Worm (Caenorhabditis elegans) whole organism, young adult: ENCODE data around the gene F10E7.11.
A peak's percentile ranks its signal among the peaks of the same experiment; 100 is the strongest.
"Not testable (repeated sequence)": the region's sequence is repeated elsewhere in the genome, so short reads cannot be mapped to it uniquely, and the experiment has no call there.

ENCODE experiments used
- B0261.1 ChIP-seq: sonication (generic microtip); optimal IDR thresholded peaks from 2 replicates; lab custom pipeline; 2016; ENCODE audit warnings: mild to moderate bottlenecking, missing genetic modification characterization, moderate library complexity, missing compliant biosample characterization
- C17E4.6 ChIP-seq: fragments of 200-800 bp; sonication (Bioruptor generic); IDR thresholded peaks from 2 replicates; pipeline ENCODE4 v1.3.6; 2022; ENCODE audit warnings: missing genetic modification reagents, missing genetic modification characterization, missing compliant biosample characterization
- F23B12.7 ChIP-seq: sonication (generic microtip); optimal IDR thresholded peaks from 2 replicates; lab custom pipeline; 2017; ENCODE audit warnings: missing genetic modification characterization, mild to moderate bottlenecking, missing compliant biosample characterization, antibody characterized with exemption, moderate library complexity; ENCODE audit not compliant: insufficient read depth
- F39B2.1 ChIP-seq: fragments of 200-800 bp; sonication (Bioruptor generic); IDR thresholded peaks from 2 replicates; pipeline ENCODE4 v1.3.6; 2022; ENCODE audit warnings: missing genetic modification reagents, missing genetic modification characterization, missing compliant biosample characterization
- F57A8.1 ChIP-seq: fragments of 200-800 bp; sonication (Bioruptor generic); optimal IDR thresholded peaks from 2 replicates; lab custom pipeline; 2018; ENCODE audit warnings: mild to moderate bottlenecking, missing genetic modification characterization, moderate library complexity, missing compliant biosample characterization
- K12H6.12 ChIP-seq: fragments of 200-800 bp; sonication (Bioruptor generic); optimal IDR thresholded peaks from 2 replicates; lab custom pipeline; 2018; ENCODE audit warnings: mild to moderate bottlenecking, missing genetic modification characterization, missing compliant biosample characterization
- Y56A3A.18 ChIP-seq: fragments of 200-800 bp; sonication (Bioruptor generic); IDR thresholded peaks from 2 replicates; pipeline ENCODE4 v1.3.6; 2022; ENCODE audit warnings: missing genetic modification reagents, missing genetic modification characterization, missing compliant biosample characterization
- Y67H2A.10 ChIP-seq: fragments of 200-800 bp; sonication (Bioruptor generic); conservative IDR thresholded peaks from 2 replicates; pipeline ENCODE4 v1.3.6; 2022; ENCODE audit warnings: missing genetic modification reagents, missing genetic modification characterization, missing compliant biosample characterization
- Y95B8A.8 ChIP-seq: fragments of 200-800 bp; sonication (Bioruptor generic); IDR thresholded peaks from 2 replicates; pipeline ENCODE4 v1.3.6; 2022; ENCODE audit warnings: missing genetic modification reagents, missing genetic modification characterization, missing compliant biosample characterization
- aptf-2 ChIP-seq: fragments of 200-800 bp; sonication (Bioruptor generic); conservative IDR thresholded peaks from 2 replicates; pipeline ENCODE4 v1.3.6; 2022; ENCODE audit warnings: missing genetic modification reagents, missing genetic modification characterization, missing compliant biosample characterization
- athp-1 ChIP-seq: sonication (generic microtip); optimal IDR thresholded peaks from 2 replicates; lab custom pipeline; 2017; ENCODE audit warnings: mild to moderate bottlenecking, missing genetic modification characterization, missing compliant biosample characterization
- attf-6 ChIP-seq: fragments of 200-800 bp; sonication (Bioruptor generic); IDR thresholded peaks from 2 replicates; pipeline ENCODE4 v1.3.6; 2022; ENCODE audit warnings: missing genetic modification reagents, missing genetic modification characterization, missing compliant biosample characterization
- ceh-58 ChIP-seq: fragments of 200-800 bp; sonication (Bioruptor generic); IDR thresholded peaks from 2 replicates; pipeline ENCODE4 v1.3.6; 2022; ENCODE audit warnings: missing genetic modification characterization, missing compliant biosample characterization
- ceh-79 ChIP-seq: sonication (generic microtip); optimal IDR thresholded peaks from 2 replicates; lab custom pipeline; 2017; ENCODE audit warnings: mild to moderate bottlenecking, missing genetic modification characterization, missing compliant biosample characterization
- egrh-3 ChIP-seq: fragments of 200-800 bp; sonication (Bioruptor generic); IDR thresholded peaks from 2 replicates; pipeline ENCODE4 v1.3.6; 2022; ENCODE audit warnings: missing genetic modification reagents, missing genetic modification characterization, missing compliant biosample characterization
- gei-17 ChIP-seq: fragments of 200-800 bp; sonication (Bioruptor generic); optimal IDR thresholded peaks from 2 replicates; lab custom pipeline; 2018; ENCODE audit warnings: mild to moderate bottlenecking, missing genetic modification characterization, missing compliant biosample characterization
- hmg-1.2 ChIP-seq: fragments of 200-800 bp; sonication (Bioruptor generic); IDR thresholded peaks from 2 replicates; pipeline ENCODE4 v1.3.6; 2022; ENCODE audit warnings: missing genetic modification reagents, missing genetic modification characterization, missing compliant biosample characterization
- hmg-20 ChIP-seq: fragments of 200-800 bp; sonication (Bioruptor generic); IDR thresholded peaks from 2 replicates; pipeline ENCODE4 v1.3.6; 2022; ENCODE audit warnings: missing genetic modification reagents, missing genetic modification characterization, missing compliant biosample characterization
- hrde-1 ChIP-seq: sonication (generic microtip); optimal IDR thresholded peaks from 2 replicates; lab custom pipeline; 2016; ENCODE audit warnings: missing genetic modification characterization, mild to moderate bottlenecking, missing compliant biosample characterization, moderate library complexity, missing genotype, missing genetic modification reagents, borderline replicate concordance
- let-607 ChIP-seq, 2 experiments: fragments of 200-800 bp in 1 of 2; sonication (Bioruptor generic) in 1 of 2; sonication (generic microtip) in 1 of 2; optimal IDR thresholded peaks; 2 replicates each; lab custom pipeline; 2016 to 2018; ENCODE audit warnings: mild to moderate bottlenecking in 2 of 2, missing compliant biosample characterization in 2 of 2, missing genetic modification characterization in 2 of 2, moderate library complexity in 2 of 2, missing genotype in 1 of 2
- lin-26 ChIP-seq: fragments of 200-800 bp; sonication (Bioruptor generic); IDR thresholded peaks from 2 replicates; pipeline ENCODE4 v1.3.6; 2022; ENCODE audit warnings: missing genetic modification reagents, missing genetic modification characterization, missing compliant biosample characterization
- lsy-27 ChIP-seq: sonication (generic microtip); optimal IDR thresholded peaks from 2 replicates; lab custom pipeline; 2017; ENCODE audit warnings: missing genetic modification characterization, mild to moderate bottlenecking, missing compliant biosample characterization, antibody characterized with exemption, missing genotype, borderline replicate concordance; ENCODE audit not compliant: insufficient read depth
- madf-10 ChIP-seq: sonication (generic microtip); optimal IDR thresholded peaks from 2 replicates; lab custom pipeline; 2016; ENCODE audit warnings: mild to moderate bottlenecking, missing genetic modification characterization, missing compliant biosample characterization
- madf-6 ChIP-seq: fragments of 200-800 bp; sonication (Bioruptor generic); IDR thresholded peaks from 2 replicates; pipeline ENCODE4 v1.3.6; 2022; ENCODE audit warnings: missing genetic modification reagents, missing genetic modification characterization, missing compliant biosample characterization
- madf-8 ChIP-seq: fragments of 200-800 bp; sonication (Bioruptor generic); conservative IDR thresholded peaks from 2 replicates; pipeline ENCODE4 v1.3.6; 2022; ENCODE audit warnings: missing genetic modification reagents, missing genetic modification characterization, missing compliant biosample characterization
- mel-28 ChIP-seq: sonication (generic microtip); optimal IDR thresholded peaks from 2 replicates; lab custom pipeline; 2016; ENCODE audit warnings: borderline replicate concordance, mild to moderate bottlenecking, missing genetic modification characterization, missing compliant biosample characterization
- nfya-2 ChIP-seq: fragments of 200-800 bp; sonication (Bioruptor generic); IDR thresholded peaks from 2 replicates; pipeline ENCODE4 v1.3.6; 2022; ENCODE audit warnings: missing genetic modification reagents, missing genetic modification characterization, missing compliant biosample characterization
- nhr-90 ChIP-seq: sonication (generic microtip); optimal IDR thresholded peaks from 2 replicates; lab custom pipeline; 2016; ENCODE audit warnings: missing genotype, mild to moderate bottlenecking, missing genetic modification characterization, missing compliant biosample characterization
- pbrm-1 ChIP-seq: fragments of 200-800 bp; sonication (Bioruptor generic); IDR thresholded peaks from 2 replicates; pipeline ENCODE4 v1.3.6; 2022; ENCODE audit warnings: missing genetic modification reagents, missing genetic modification characterization, missing compliant biosample characterization
- pha-4 ChIP-seq: fragments of 150-350 bp; sonication (generic microtip); optimal IDR thresholded peaks from 2 replicates; lab custom pipeline; 2014; ENCODE audit warnings: missing biosample characterization, missing genetic modification reagents, missing genetic modification characterization
- rec-8 ChIP-seq, 2 experiments: sonication (generic microtip); optimal IDR thresholded peaks; 2 replicates each; lab custom pipeline; 2016; ENCODE audit warnings: mild to moderate bottlenecking in 2 of 2, missing genetic modification characterization in 2 of 2, missing genetic modification reagents in 2 of 2, missing genotype in 2 of 2, missing biosample characterization in 1 of 2, missing compliant biosample characterization in 1 of 2, moderate library complexity in 1 of 2
- sdz-38 ChIP-seq: sonication (generic microtip); optimal IDR thresholded peaks from 2 replicates; lab custom pipeline; 2016; ENCODE audit warnings: missing genotype, missing genetic modification characterization, missing compliant biosample characterization
- snpc-1.3 ChIP-seq: sonication (generic microtip); optimal IDR thresholded peaks from 2 replicates; lab custom pipeline; 2017; ENCODE audit warnings: missing genetic modification characterization, mild to moderate bottlenecking, missing compliant biosample characterization, antibody characterized with exemption, moderate library complexity, missing genotype, missing genetic modification reagents; ENCODE audit not compliant: insufficient read depth
- snpc-3.4 ChIP-seq: sonication (generic microtip); optimal IDR thresholded peaks from 2 replicates; lab custom pipeline; 2017; ENCODE audit warnings: missing genetic modification characterization, mild to moderate bottlenecking, missing compliant biosample characterization, antibody characterized with exemption, moderate library complexity, missing genotype, missing genetic modification reagents
- sptf-2 ChIP-seq: fragments of 200-800 bp; sonication (Bioruptor generic); optimal IDR thresholded peaks from 2 replicates; lab custom pipeline; 2018; ENCODE audit warnings: mild to moderate bottlenecking, missing genetic modification characterization, missing compliant biosample characterization
- tbp1 ChIP-seq: fragments of 200-800 bp; sonication (Bioruptor generic); optimal IDR thresholded peaks from 2 replicates; lab custom pipeline; 2018; ENCODE audit warnings: mild to moderate bottlenecking, missing genetic modification characterization, missing compliant biosample characterization
- tbx-9 ChIP-seq: sonication (generic microtip); optimal IDR thresholded peaks from 2 replicates; lab custom pipeline; 2016; ENCODE audit warnings: borderline replicate concordance, missing genetic modification characterization, inconsistent platforms, missing compliant biosample characterization
- ztf-3 ChIP-seq: fragments of 200-800 bp; sonication (Bioruptor generic); optimal IDR thresholded peaks from 2 replicates; lab custom pipeline; 2018; ENCODE audit warnings: mild to moderate bottlenecking, missing genetic modification characterization, missing compliant biosample characterization

Gene F10E7.11

DNA sequence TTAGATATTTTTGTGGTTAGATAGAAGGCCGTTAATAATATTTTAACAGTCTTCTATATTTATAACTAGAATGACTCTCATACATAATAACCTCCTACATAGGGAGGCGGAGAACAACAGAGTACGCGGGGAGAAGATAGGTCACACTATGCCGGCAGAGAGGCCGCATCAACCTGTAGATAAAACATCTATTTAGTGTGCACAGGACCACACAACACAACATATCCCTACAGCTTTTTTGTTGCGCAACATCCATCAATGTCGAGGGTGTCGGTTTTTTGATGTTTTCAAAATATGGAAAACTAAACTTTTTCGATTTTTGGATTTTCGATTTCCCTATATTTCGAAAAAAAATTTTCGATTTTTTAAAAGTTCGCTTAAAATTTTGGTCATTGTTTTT is 31.8 kb downstream of the F10E7.11 start:
- TF ChIP-seq mel-28 (tag; lab: Kevin White, UChicago) (no peak), madf-10 (tag; lab: Kevin White, UChicago) (no peak), hrde-1 (tag; lab: Kevin White, UChicago) (no peak), tbp1 (GFP tag; lab: Kevin White, UChicago) (no peak), rec-8 (tag; optimal IDR thresholded peaks at IDR 0.05; lab: Kevin White, UChicago) (no peak), madf-6 (GFP tag; lab: Robert Waterston, UW) (no peak), lin-26 (GFP tag; lab: Robert Waterston, UW) (no peak), hmg-20 (no peak), pha-4 (tag; lab: Kevin White, UChicago) (no peak), lsy-27 (tag; lab: Kevin White, UChicago) (no peak), let-607 (tag; optimal IDR thresholded peaks at IDR 0.05; lab: Kevin White, UChicago) (no peak), attf-6 (no peak), ceh-58 (GFP tag; lab: Robert Waterston, UW) (no peak)

- TF ChIP-seq hmg-1.2 (GFP tag; lab: Robert Waterston, UW): peak; percentile 84
- TF ChIP-seq nhr-90: no peak
Observed at ce11 chrII:7090085-7090484, 32.6 kb downstream of the F10E7.11 start.

DNA sequence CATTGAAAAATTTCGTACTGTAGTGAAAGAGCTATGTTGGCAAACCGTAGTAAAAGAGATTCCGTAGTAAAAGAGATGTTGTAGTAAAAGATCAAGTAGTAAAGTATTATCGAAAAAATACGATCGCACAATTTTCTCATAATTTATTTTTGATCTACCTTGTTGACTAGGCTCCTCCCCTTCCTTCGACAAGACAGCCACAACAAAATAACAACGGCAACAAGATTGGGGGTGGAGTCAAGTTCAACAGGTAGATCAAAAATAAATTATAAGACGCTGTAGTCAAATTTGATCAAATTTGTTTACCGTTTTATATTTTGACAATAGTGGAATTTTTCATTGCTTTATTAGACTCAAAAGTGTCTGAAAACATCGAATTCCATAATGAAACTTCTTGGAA is 34.4 kb downstream of the F10E7.11 start:
- peak; percentile 73 for TF ChIP-seq madf-6 (GFP tag; lab: Robert Waterston, UW)
- peak; percentile 54 for TF ChIP-seq madf-8 (GFP tag; lab: Robert Waterston, UW)

- TF ChIP-seq let-607 (tag; optimal IDR thresholded peaks at IDR 0.05; lab: Kevin White, UChicago); F23B12.7; nfya-2 (GFP tag; lab: Robert Waterston, UW): not testable (repeated sequence)
Observed at ce11 chrII:7084021-7084420, 38.7 kb downstream of the F10E7.11 start, which contains the start of the genes T02G5.14 and T02G5.15. T02G5.14 (plus strand) TSS chrII:7084321. T02G5.15 (plus strand) TSS chrII:7084321.

- TF ChIP-seq B0261.1 (tag; lab: Kevin White, UChicago) (no peak), F57A8.1 (no peak), sdz-38 (no peak), madf-6 (GFP tag; lab: Robert Waterston, UW) (peak; percentile 29; the same call in 1 of the 2 replicates), athp-1 (tag; lab: Kevin White, UChicago) (no peak), hmg-1.2 (GFP tag; lab: Robert Waterston, UW) (no peak; the same call in 1 of the 2 replicates), ceh-58 (GFP tag; lab: Robert Waterston, UW) (no peak), ztf-3 (GFP tag; lab: Kevin White, UChicago) (no peak), Y67H2A.10 (GFP tag; lab: Robert Waterston, UW) (no peak), ceh-79 (tag; lab: Kevin White, UChicago) (no peak), tbx-9 (tag; lab: Kevin White, UChicago) (no peak), Y56A3A.18 (GFP tag; lab: Robert Waterston, UW) (no peak), nhr-90 (no peak), egrh-3 (GFP tag; lab: Robert Waterston, UW) (no peak), F39B2.1 (GFP tag; lab: Robert Waterston, UW) (no peak), snpc-3.4 (tag; lab: Kevin White, UChicago) (no peak), nfya-2 (GFP tag; lab: Robert Waterston, UW) (no peak), aptf-2 (GFP tag; lab: Robert Waterston, UW) (no peak), K12H6.12 (tag; lab: Kevin White, UChicago) (no peak), Y95B8A.8 (GFP tag; lab: Robert Waterston, UW) (no peak), snpc-1.3 (tag; lab: Kevin White, UChicago) (no peak), C17E4.6 (no peak), sptf-2 (GFP tag; lab: Kevin White, UChicago) (no peak), pbrm-1 (GFP tag; lab: Robert Waterston, UW) (0 out of 2 replicates have a peak, but pooled peaks have one; percentile 15), pha-4 (tag; lab: Kevin White, UChicago) (no peak), gei-17 (GFP tag; lab: Kevin White, UChicago) (no peak)
Observed at ce11 chrII:7075564-7076228, 47.0 kb downstream of the F10E7.11 start, which contains the start of gene T02G5.7. T02G5.7 (plus strand) TSS chrII:7075614.
